Worm (Caenorhabditis elegans) whole organism, mixed stage, embryonic: Measurements from ENCODE around the gene ttr-28.

Experiments used
- lsy-2 ChIP-seq: fragments of 150-350 bp; optimal IDR thresholded peaks from 2 replicates; lab custom pipeline; 2014; ENCODE audit warnings: missing biosample characterization, missing genetic modification characterization
- mls-2 ChIP-seq: sonication (generic microtip); optimal IDR thresholded peaks from 2 replicates; lab custom pipeline; 2016; ENCODE audit warnings: mild to moderate bottlenecking, missing genetic modification characterization, moderate library complexity, missing compliant biosample characterization
- nhr-237 ChIP-seq: fragments of 150-350 bp; optimal IDR thresholded peaks from 2 replicates; lab custom pipeline; 2014; ENCODE audit warnings: missing biosample characterization, missing genetic modification characterization
- nhr-76 ChIP-seq: sonication (generic microtip); optimal IDR thresholded peaks from 2 replicates; lab custom pipeline; 2017; ENCODE audit warnings: missing biosample characterization, missing genetic modification characterization
- snpc-4 ChIP-seq: fragments of 150-350 bp; optimal IDR thresholded peaks from 2 replicates; lab custom pipeline; 2014; ENCODE audit warnings: missing biosample characterization, missing genetic modification characterization
- unc-120 ChIP-seq: sonication (generic microtip); optimal IDR thresholded peaks from 2 replicates; lab custom pipeline; 2017; ENCODE audit warnings: missing genetic modification characterization, missing compliant biosample characterization; ENCODE audit not compliant: poor library complexity, severe bottlenecking
- unc-62 ChIP-seq: fragments of 150-350 bp; optimal IDR thresholded peaks from 2 replicates; lab custom pipeline; 2014; ENCODE audit warnings: missing biosample characterization, missing genetic modification reagents, missing genetic modification characterization
- ztf-11 ChIP-seq: fragments of 150-350 bp; optimal IDR thresholded peaks from 2 replicates; lab custom pipeline; 2014; ENCODE audit warnings: missing biosample characterization, missing genetic modification characterization

DNA sequence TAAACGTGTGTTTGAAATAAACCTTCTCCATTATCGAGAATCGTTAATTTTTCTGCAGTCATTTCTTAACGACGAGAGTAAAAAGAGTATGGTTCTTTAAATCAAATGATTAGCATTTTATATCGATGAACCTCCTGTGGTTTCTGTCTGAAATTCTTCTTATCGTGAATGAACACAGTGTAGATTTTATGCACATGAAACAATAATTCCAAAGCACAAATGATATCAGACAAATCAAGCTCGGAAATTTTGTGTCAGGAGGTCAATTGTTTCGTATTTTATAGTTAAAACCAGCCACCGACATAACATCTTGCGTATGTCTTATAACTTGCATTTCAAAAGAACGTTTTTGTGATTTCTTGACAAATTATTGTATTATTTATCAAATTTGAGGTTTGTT lies 32.1 kb upstream of the ttr-28 start, which contains the start of gene T16G1.6:
- no peak for TF ChIP-seq unc-62 (GFP tag; lab: Kevin White, UChicago)
- no peak for TF ChIP-seq mls-2 (tag; lab: Kevin White, UChicago)
- no peak for TF ChIP-seq nhr-76 (tag; lab: Kevin White, UChicago)
- TF ChIP-seq snpc-4 (tag; lab: Kevin White, UChicago) = no peak
- TF ChIP-seq ztf-11 (tag; lab: Kevin White, UChicago) = no peak
- TF ChIP-seq unc-120 (tag; lab: Kevin White, UChicago) = no peak
- TF ChIP-seq nhr-237 (tag; lab: Kevin White, UChicago) = no peak
- no peak for TF ChIP-seq lsy-2 (tag; lab: Kevin White, UChicago)
